Worm (Caenorhabditis elegans): Measurements from ENCODE around the gene K08E4.7.

K08E4.7 gene

ce11 chrIV:12075497-12075896 is at the start of gene K08E4.7:
Gene K08E4.7, plus strand, starts transcription at chrIV:12075797.
- TF ChIP-seq unc-62 (GFP tag; optimal IDR thresholded peaks at IDR 0.05), result no peak

ce11 chrIV:12029074-12029473 is 46.5 kb upstream of the K08E4.7 start, which contains the start of gene tgn-38:
Gene tgn-38, minus strand, starts transcription at chrIV:12029174.
- no peak for TF ChIP-seq unc-62 (GFP tag; optimal IDR thresholded peaks at IDR 0.05)

ce11 chrIV:12029722-12030182 is 45.8 kb upstream of the K08E4.7 start, which contains the start of gene T12G3.11:
Gene T12G3.11, minus strand, starts transcription at chrIV:12029772.
- TF ChIP-seq unc-62 (GFP tag; optimal IDR thresholded peaks at IDR 0.05), result no peak

ce11 chrIV:12031003-12031402 is 44.6 kb upstream of the K08E4.7 start, which contains the start of the genes T12G3.6 and mrpl-51:
Gene T12G3.6, minus strand, starts transcription at chrIV:12031271.
Gene mrpl-51, plus strand, starts transcription at chrIV:12031324.
- no peak for TF ChIP-seq unc-62 (GFP tag; optimal IDR thresholded peaks at IDR 0.05)

- no peak for TF ChIP-seq unc-62 (GFP tag; optimal IDR thresholded peaks at IDR 0.05)
Measured at ce11 chrIV:12032383-12032782, 43.2 kb upstream of the K08E4.7 start.

ce11 chrIV:12033985-12034384 is 41.6 kb upstream of the K08E4.7 start, which contains the start of gene sqst-1:
Gene sqst-1, plus strand, starts transcription at chrIV:12034282.
- no peak for TF ChIP-seq unc-62 (GFP tag; optimal IDR thresholded peaks at IDR 0.05)

ce11 chrIV:12034776-12035175 is 40.8 kb upstream of the K08E4.7 start:
- TF ChIP-seq unc-62 (GFP tag; optimal IDR thresholded peaks at IDR 0.05), result no peak

- TF ChIP-seq unc-62 (GFP tag; optimal IDR thresholded peaks at IDR 0.05), result no peak
Measured at ce11 chrIV:12035422-12035821, 40.2 kb upstream of the K08E4.7 start.

ce11 chrIV:12036924-12037323 is 38.7 kb upstream of the K08E4.7 start:
- TF ChIP-seq unc-62 (GFP tag; optimal IDR thresholded peaks at IDR 0.05), result no peak

- no peak for TF ChIP-seq unc-62 (GFP tag; optimal IDR thresholded peaks at IDR 0.05)
Measured at ce11 chrIV:12040431-12040830, 35.2 kb upstream of the K08E4.7 start.

- no peak for TF ChIP-seq unc-62 (GFP tag; optimal IDR thresholded peaks at IDR 0.05)
Measured at ce11 chrIV:12043054-12043453, 32.5 kb upstream of the K08E4.7 start.

ce11 chrIV:12044844-12045738 is 30.5 kb upstream of the K08E4.7 start:
- no peak for TF ChIP-seq unc-62 (GFP tag; optimal IDR thresholded peaks at IDR 0.05)

ce11 chrIV:12046524-12047203 is 28.9 kb upstream of the K08E4.7 start, which contains the start of gene T12G3.2:
Gene T12G3.2, minus strand, starts transcription at chrIV:12046967.
- no peak for TF ChIP-seq unc-62 (GFP tag; optimal IDR thresholded peaks at IDR 0.05)

- TF ChIP-seq unc-62 (GFP tag; optimal IDR thresholded peaks at IDR 0.05), result no peak
Measured at ce11 chrIV:12047552-12048347, 27.8 kb upstream of the K08E4.7 start, which contains the start of gene T12G3.4. Gene T12G3.4, plus strand, starts transcription at chrIV:12048256.

ce11 chrIV:12051049-12051792 is 24.4 kb upstream of the K08E4.7 start, which contains the start of the genes bre-5 and spt-5:
Gene bre-5, minus strand, starts transcription at chrIV:12051215.
Gene spt-5, plus strand, starts transcription at chrIV:12051491.
- TF ChIP-seq unc-62 (GFP tag; optimal IDR thresholded peaks at IDR 0.05), result no peak

All from whole organism, dauer.